Fruit fly (Drosophila melanogaster): ENCODE data around the gene CG5011.

CG5011 gene

dm6 chr2L:1213587-1213986 is 13.1 kb downstream of the CG5011 start (continued):
- TF ChIP-seq zfh2 (GFP tag; optimal IDR thresholded peaks at IDR 0.05) (no peak), caup (GFP tag; optimal IDR thresholded peaks at IDR 0.05; ENCODE audit: severe bottlenecking) (no peak), CG15696 (tag; optimal IDR thresholded peaks at IDR 0.05) (no peak), MTF-1 (GFP tag; optimal IDR thresholded peaks at IDR 0.05; ENCODE audit: borderline replicate concordance) (no peak), Eip74EF (GFP tag; optimal IDR thresholded peaks at IDR 0.05) (no peak), Ada2b (GFP tag; IDR thresholded peaks at IDR 0.05) (no peak), Asciz (GFP tag; optimal IDR thresholded peaks at IDR 0.05) (peak; percentile 5), zf30C (GFP tag; optimal IDR thresholded peaks at IDR 0.05) (no peak), CG31224 (GFP tag; IDR thresholded peaks at IDR 0.05) (no peak), nerfin-1 (tag; optimal IDR thresholded peaks at IDR 0.05) (no peak), Taf1 (GFP tag; IDR thresholded peaks at IDR 0.05) (no peak), hbn (GFP tag; IDR thresholded peaks at IDR 0.05; ENCODE audit: partially characterized antibody) (no peak), H2.0 (GFP tag; IDR thresholded peaks at IDR 0.05) (0 out of 2 replicates have a peak, but pooled peaks have one; percentile 17), C15 (GFP tag; IDR thresholded peaks at IDR 0.05) (0 out of 3 replicates have a peak, but pooled peaks have one; percentile 12), CG1024 (GFP tag; IDR thresholded peaks at IDR 0.05) (no peak), mirr (GFP tag; optimal IDR thresholded peaks at IDR 0.05) (no peak), tup (GFP tag; optimal IDR thresholded peaks at IDR 0.05) (no peak), Hr3 (GFP tag; optimal IDR thresholded peaks at IDR 0.05) (peak; percentile 5), peb (GFP tag; IDR thresholded peaks at IDR 0.05) (no peak), Fer3 (tag; optimal IDR thresholded peaks at IDR 0.05) (no peak), NfI (GFP tag; optimal IDR thresholded peaks at IDR 0.05) (no peak), onecut (GFP tag; IDR thresholded peaks at IDR 0.05) (no peak), Doc2 (GFP tag; IDR thresholded peaks at IDR 0.05) (no peak), GATAe (GFP tag; conservative IDR thresholded peaks at IDR 0.05) (no peak), ato (GFP tag; IDR thresholded peaks at IDR 0.05; ENCODE audit: partially characterized antibody) (no peak), Oli (tag; optimal IDR thresholded peaks at IDR 0.05) (no peak), CG17802 (tag; optimal IDR thresholded peaks at IDR 0.05) (no peak), CG6175 (GFP tag; IDR thresholded peaks at IDR 0.05) (no peak), CG12744 (GFP tag; optimal IDR thresholded peaks at IDR 0.05) (no peak), ac (GFP tag; optimal IDR thresholded peaks at IDR 0.05) (no peak), bab2 (GFP tag; optimal IDR thresholded peaks at IDR 0.05) (no peak), CG8290 (GFP tag; optimal IDR thresholded peaks at IDR 0.05) (no peak), CG8290 (tag; optimal IDR thresholded peaks at IDR 0.05) (no peak), CG3847 (GFP tag; IDR thresholded peaks at IDR 0.05) (no peak), Stat92E (GFP tag; optimal IDR thresholded peaks at IDR 0.05) (no peak), ash1 (GFP tag; optimal IDR thresholded peaks at IDR 0.05) (no peak), CG7372 (GFP tag; IDR thresholded peaks at IDR 0.05) (no peak), ro (GFP tag; IDR thresholded peaks at IDR 0.05) (no peak), CG2129 (GFP tag; IDR thresholded peaks at IDR 0.05; ENCODE audit: partially characterized antibody) (no peak), CG4820 (GFP tag; optimal IDR thresholded peaks at IDR 0.05) (no peak), disco-r (GFP tag; optimal IDR thresholded peaks at IDR 0.05) (no peak), jigr1 (GFP tag; IDR thresholded peaks at IDR 0.05) (no peak), tgo (GFP tag; IDR thresholded peaks at IDR 0.05) (no peak), ham (GFP tag; IDR thresholded peaks at IDR 0.05) (no peak), Atf3 (GFP tag; optimal IDR thresholded peaks at IDR 0.05) (no peak), sc (optimal IDR thresholded peaks at IDR 0.05) (no peak), sc (GFP tag; optimal IDR thresholded peaks at IDR 0.05) (no peak), lab (GFP tag; optimal IDR thresholded peaks at IDR 0.05) (peak; percentile 2), CG12391 (tag; optimal IDR thresholded peaks at IDR 0.05) (no peak), CG7745 (tag; optimal IDR thresholded peaks at IDR 0.05) (no peak), YL-1 (GFP tag; optimal IDR thresholded peaks at IDR 0.05) (no peak), CG9215 (GFP tag; IDR thresholded peaks at IDR 0.05) (no peak)

Data from whole organism, embryonic.